Worm (Caenorhabditis elegans) whole organism, late embryonic: ENCODE data around the gene C39B10.4.

Experiments
- ahr-1 ChIP-seq: sonication (generic microtip); optimal IDR thresholded peaks from 2 replicates; lab custom pipeline; 2016; ENCODE audit warnings: missing genetic modification characterization, missing compliant biosample characterization
- ceh-22 ChIP-seq: sonication (generic microtip); optimal IDR thresholded peaks from 2 replicates; lab custom pipeline; 2017; ENCODE audit warnings: missing biosample characterization, missing genetic modification characterization
- ceh-31 ChIP-seq: sonication (generic microtip); optimal IDR thresholded peaks from 2 replicates; lab custom pipeline; 2016; ENCODE audit warnings: missing genetic modification characterization, missing compliant biosample characterization
- ceh-45 ChIP-seq: fragments of 200-800 bp; sonication (Bioruptor generic); IDR thresholded peaks from 2 replicates; pipeline ENCODE4 v1.3.6; 2022; ENCODE audit warnings: missing genetic modification reagents, missing genetic modification characterization, missing compliant biosample characterization
- dve-1 ChIP-seq: sonication (generic microtip); optimal IDR thresholded peaks from 2 replicates; lab custom pipeline; 2017; ENCODE audit warnings: antibody characterized with exemption, mild to moderate bottlenecking, missing genetic modification characterization, missing compliant biosample characterization
- elt-2 ChIP-seq: sonication (generic microtip); optimal IDR thresholded peaks from 2 replicates; lab custom pipeline; 2016; ENCODE audit warnings: missing genetic modification reagents, missing genetic modification characterization, missing compliant biosample characterization
- ets-4 ChIP-seq: sonication (generic microtip); optimal IDR thresholded peaks from 2 replicates; lab custom pipeline; 2016; ENCODE audit warnings: missing genetic modification characterization, missing compliant biosample characterization
- hlh-15 ChIP-seq: sonication (generic microtip); optimal IDR thresholded peaks from 2 replicates; lab custom pipeline; 2016; ENCODE audit warnings: missing genetic modification characterization, missing compliant biosample characterization
- lim-6 ChIP-seq: sonication (generic microtip); optimal IDR thresholded peaks from 2 replicates; lab custom pipeline; 2016; ENCODE audit warnings: missing genetic modification characterization, missing compliant biosample characterization
- nhr-11 ChIP-seq: fragments of 150-350 bp; optimal IDR thresholded peaks from 2 replicates; lab custom pipeline; 2014; ENCODE audit warnings: missing biosample characterization, missing genetic modification characterization
- odd-2 ChIP-seq: sonication (generic microtip); optimal IDR thresholded peaks from 2 replicates; lab custom pipeline; 2017; ENCODE audit warnings: antibody characterized with exemption, mild to moderate bottlenecking, missing genetic modification characterization, missing compliant biosample characterization
- pqm-1 ChIP-seq: sonication (generic microtip); optimal IDR thresholded peaks from 2 replicates; lab custom pipeline; 2016; ENCODE audit warnings: missing genetic modification characterization, missing compliant biosample characterization
- unc-42 ChIP-seq: sonication (generic microtip); optimal IDR thresholded peaks from 2 replicates; lab custom pipeline; 2016; ENCODE audit warnings: missing genotype, missing genetic modification characterization, missing compliant biosample characterization
- unc-55 ChIP-seq: sonication (generic microtip); optimal IDR thresholded peaks from 2 replicates; lab custom pipeline; 2017; ENCODE audit warnings: missing biosample characterization, missing genetic modification reagents, missing genetic modification characterization

- TF ChIP-seq pqm-1 (no peak), odd-2 (tag; lab: Kevin White, UChicago) (no peak), nhr-11 (tag; lab: Kevin White, UChicago) (no peak), ceh-22 (tag; lab: Kevin White, UChicago) (no peak), ceh-45 (GFP tag; lab: Robert Waterston, UW) (no peak), elt-2 (no peak), unc-55 (GFP tag; lab: Kevin White, UChicago) (no peak), lim-6 (no peak), dve-1 (tag; lab: Kevin White, UChicago) (no peak), ceh-31 (no peak), ahr-1 (no peak), ets-4 (tag; lab: Kevin White, UChicago) (no peak), unc-42 (tag; lab: Kevin White, UChicago) (no peak), hlh-15 (tag; lab: Kevin White, UChicago) (no peak)
Measured at ce11 chrX:10462391-10462790, 17.6 kb downstream of the C39B10.4 start.
